Fruit fly (Drosophila melanogaster): ENCODE results near the gene nAChRbeta2.

dm6 chr3R:24521313-24521712 is 6.4 kb upstream of the nAChRbeta2 start:
- TF ChIP-seq N (GFP tag; optimal IDR thresholded peaks at IDR 0.05) (no peak), sv (GFP tag; optimal IDR thresholded peaks at IDR 0.05) (no peak), Hr83 (GFP tag; optimal IDR thresholded peaks at IDR 0.05; ENCODE audit: poor library complexity, severe bottlenecking) (no peak), Abd-B (GFP tag; optimal IDR thresholded peaks at IDR 0.05) (no peak), fru (GFP tag; optimal IDR thresholded peaks at IDR 0.05) (no peak), lola (GFP tag; optimal IDR thresholded peaks at IDR 0.05) (no peak), Dif (GFP tag; optimal IDR thresholded peaks at IDR 0.05; ENCODE audit: partially characterized antibody) (no peak), Hr78 (GFP tag; optimal IDR thresholded peaks at IDR 0.05) (no peak), pan (optimal IDR thresholded peaks at IDR 0.05) (no peak), usp (GFP tag; optimal IDR thresholded peaks at IDR 0.05) (no peak)
